Fruit fly (Drosophila melanogaster): ENCODE results near the gene CG8492.

Gene CG8492

dm6 chr3L:7772160-7772798, 40.3 kb upstream of the CG8492 start:
- TF ChIP-seq CG9817 (tag; optimal IDR thresholded peaks at IDR 0.05) (no peak), dm (GFP tag; optimal IDR thresholded peaks at IDR 0.05) (no peak), chinmo (GFP tag; IDR thresholded peaks at IDR 0.05; ENCODE audit: partially characterized antibody) (0 out of 4 replicates have a peak, but pooled peaks have one; percentile 21), cg (GFP tag; optimal IDR thresholded peaks at IDR 0.05) (peak; percentile 17), gfzf (GFP tag; optimal IDR thresholded peaks at IDR 0.05) (no peak), Trl (optimal IDR thresholded peaks at IDR 0.05) (peak; percentile 22), Trl (GFP tag; optimal IDR thresholded peaks at IDR 0.05) (no peak)

- TF ChIP-seq CG17385 (GFP tag; optimal IDR thresholded peaks at IDR 0.05) = no peak
These were observed 36.3 kb upstream of the CG8492 start, which contains the start of gene CG32371 for dm6 chr3L:7768252-7768651. Gene CG32371, minus strand, starts transcription at chr3L:7768352.

dm6 chr3L:7759835-7760780, 28.1 kb upstream of the CG8492 start, which contains the start of gene Hn:
Gene Hn, plus strand, starts transcription at chr3L:7760453.
- TF ChIP-seq CG9932 (GFP tag; IDR thresholded peaks at IDR 0.05) = peak; percentile 80
- TF ChIP-seq CG10366 (GFP tag; IDR thresholded peaks at IDR 0.05) = peak; percentile 20; the same call in 1 of the 2 replicates
- TF ChIP-seq amos (GFP tag; IDR thresholded peaks at IDR 0.05; ENCODE audit: partially characterized antibody) = no peak
- peak; percentile 18 for TF ChIP-seq Myb (GFP tag; optimal IDR thresholded peaks at IDR 0.05)
- TF ChIP-seq sd (tag; optimal IDR thresholded peaks at IDR 0.05) = no peak
- no peak for TF ChIP-seq CTCF (GFP tag; optimal IDR thresholded peaks at IDR 0.05)
- TF ChIP-seq MBD-R2 (GFP tag; IDR thresholded peaks at IDR 0.05) = 0 out of 2 replicates have a peak, but pooled peaks have one; percentile 17
- no peak for TF ChIP-seq knrl (GFP tag; IDR thresholded peaks at IDR 0.05; ENCODE audit: partially characterized antibody)
- peak; percentile 39; the same call in 2 of the 3 replicates for TF ChIP-seq row (GFP tag; IDR thresholded peaks at IDR 0.05)
- peak; percentile 21 for TF ChIP-seq Ets65A (GFP tag)
- TF ChIP-seq psq (GFP tag; optimal IDR thresholded peaks at IDR 0.05) = no peak
- no peak for TF ChIP-seq dm (GFP tag; optimal IDR thresholded peaks at IDR 0.05)
- no peak for TF ChIP-seq CG17385 (GFP tag; optimal IDR thresholded peaks at IDR 0.05)
- TF ChIP-seq CG10267 (tag; optimal IDR thresholded peaks at IDR 0.05) = no peak
- TF ChIP-seq CG12155 (GFP tag; optimal IDR thresholded peaks at IDR 0.05) = peak; percentile 12
- peak; percentile 86 for TF ChIP-seq CG34376 (GFP tag; optimal IDR thresholded peaks at IDR 0.05)
- peak; percentile 4 for TF ChIP-seq zfh2 (GFP tag; optimal IDR thresholded peaks at IDR 0.05)
- peak; percentile 23 for TF ChIP-seq bcd (GFP tag; optimal IDR thresholded peaks at IDR 0.05)
- TF ChIP-seq Adf1 (GFP tag; IDR thresholded peaks at IDR 0.05) = peak; percentile 24; the same call in 1 of the 2 replicates
- peak; percentile 14 for TF ChIP-seq CG18599 (GFP tag; optimal IDR thresholded peaks at IDR 0.05)
- TF ChIP-seq zen2 (GFP tag; IDR thresholded peaks at IDR 0.05; ENCODE audit: partially characterized antibody) = no peak
- TF ChIP-seq odd (GFP tag; optimal IDR thresholded peaks at IDR 0.05) = no peak
- no peak for TF ChIP-seq HmgD (GFP tag; optimal IDR thresholded peaks at IDR 0.05)
- peak; percentile 83 for TF ChIP-seq Med (GFP tag)
- peak; percentile 23 for TF ChIP-seq CG9817 (tag; optimal IDR thresholded peaks at IDR 0.05)
- peak; percentile 8 for TF ChIP-seq CG30403 (GFP tag; optimal IDR thresholded peaks at IDR 0.05)
- no peak for TF ChIP-seq nmo (GFP tag; optimal IDR thresholded peaks at IDR 0.05)
- no peak for TF ChIP-seq Xbp1 (GFP tag; optimal IDR thresholded peaks at IDR 0.05)
- TF ChIP-seq slbo (GFP tag; IDR thresholded peaks at IDR 0.05) = peak; percentile 69
- peak; percentile 26 for TF ChIP-seq Hmr (GFP tag; optimal IDR thresholded peaks at IDR 0.05)
- no peak for TF ChIP-seq CG1603 (tag; optimal IDR thresholded peaks at IDR 0.05)
- TF ChIP-seq HLH54F (GFP tag; optimal IDR thresholded peaks at IDR 0.05) = peak; percentile 19
- peak; percentile 19 for TF ChIP-seq lab (GFP tag; optimal IDR thresholded peaks at IDR 0.05)
- TF ChIP-seq Mes4 (GFP tag; optimal IDR thresholded peaks at IDR 0.05) = no peak
- TF ChIP-seq ham (GFP tag; IDR thresholded peaks at IDR 0.05) = no peak
- TF ChIP-seq CG13624 (GFP tag; optimal IDR thresholded peaks at IDR 0.05) = peak; percentile 18
- TF ChIP-seq CG32532 (GFP tag; IDR thresholded peaks at IDR 0.05) = peak; percentile 64; the same call in 1 of the 2 replicates
- TF ChIP-seq pb (GFP tag; optimal IDR thresholded peaks at IDR 0.05) = no peak
- TF ChIP-seq Dbx (GFP tag; IDR thresholded peaks at IDR 0.05) = 0 out of 3 replicates have a peak, but pooled peaks have one; percentile 32

All from whole organism, embryonic.